Worm (Caenorhabditis elegans) whole organism, L1 larva: ENCODE results near the gene R11H6.4.

ENCODE experiments used
- F16B12.6 ChIP-seq: fragments of 150-350 bp; optimal IDR thresholded peaks from 2 replicates; lab custom pipeline; 2014; ENCODE audit warnings: missing biosample characterization, missing genetic modification characterization
- Y116A8C.19 ChIP-seq: sonication (generic microtip); optimal IDR thresholded peaks from 2 replicates; lab custom pipeline; 2016; ENCODE audit warnings: missing compliant biosample characterization, missing genetic modification characterization, borderline replicate concordance
- alr-1 ChIP-seq: fragments of 200-800 bp; sonication (Bioruptor generic); optimal IDR thresholded peaks from 2 replicates; lab custom pipeline; 2018; ENCODE audit warnings: borderline replicate concordance, mild to moderate bottlenecking, missing genetic modification characterization, missing compliant biosample characterization
- aly-2 ChIP-seq: fragments of 150-350 bp; optimal IDR thresholded peaks from 2 replicates; lab custom pipeline; 2014; ENCODE audit warnings: missing biosample characterization, missing genetic modification characterization
- ama-1 ChIP-seq: fragments of 150-350 bp; optimal IDR thresholded peaks from 2 replicates; lab custom pipeline; 2014
- ceh-63 ChIP-seq: fragments of 200-800 bp; sonication (Bioruptor generic); optimal IDR thresholded peaks from 2 replicates; lab custom pipeline; 2018; ENCODE audit warnings: mild to moderate bottlenecking, missing genetic modification characterization, missing compliant biosample characterization
- ceh-88 ChIP-seq: fragments of 200-800 bp; sonication (Bioruptor generic); IDR thresholded peaks from 2 replicates; pipeline ENCODE4 v1.3.6; 2022; ENCODE audit warnings: missing genetic modification characterization, missing compliant biosample characterization
- ces-1 ChIP-seq: fragments of 150-350 bp; optimal IDR thresholded peaks from 2 replicates; lab custom pipeline; 2014; ENCODE audit warnings: missing biosample characterization, missing genetic modification reagents, missing genetic modification characterization
- dpl-1 ChIP-seq, 3 experiments: fragments of 150-350 bp in 2 of 3; sonication (generic microtip) in 1 of 3; optimal IDR thresholded peaks; 2 replicates each; lab custom pipeline; 2014 to 2017; ENCODE audit warnings: missing biosample characterization in 3 of 3, missing genetic modification characterization in 3 of 3, missing genetic modification reagents in 3 of 3
- efl-1 ChIP-seq, 4 experiments: fragments of 150-350 bp; optimal IDR thresholded peaks in 3 of 4; peaks in 1 of 4; 1 replicate in 1 of 4; 2 replicates in 3 of 4; lab custom pipeline; 2014; ENCODE audit warnings: missing biosample characterization in 2 of 4, missing genetic modification characterization in 2 of 4, missing genetic modification reagents in 2 of 4
- elt-2 ChIP-seq: sonication (generic microtip); optimal IDR thresholded peaks from 2 replicates; lab custom pipeline; 2016; ENCODE audit warnings: missing genetic modification characterization, mild to moderate bottlenecking, inconsistent platforms, missing compliant biosample characterization, missing genetic modification reagents
- elt-3 ChIP-seq, 6 experiments: fragments of 150-350 bp in 1 of 6; sonication (generic microtip); optimal IDR thresholded peaks; 2 replicates each; lab custom pipeline; 2017 to 2018; ENCODE audit warnings: missing biosample characterization in 6 of 6, missing genetic modification characterization in 6 of 6, inconsistent platforms in 1 of 6
- fkh-4 ChIP-seq: sonication (generic microtip); optimal IDR thresholded peaks from 2 replicates; lab custom pipeline; 2016; ENCODE audit warnings: missing compliant biosample characterization, missing genetic modification characterization, borderline replicate concordance
- fkh-8 ChIP-seq: sonication (generic microtip); optimal IDR thresholded peaks from 2 replicates; lab custom pipeline; 2016; ENCODE audit warnings: mild to moderate bottlenecking, missing genetic modification characterization, missing compliant biosample characterization
- fos-1 ChIP-seq: fragments of 150-350 bp; optimal IDR thresholded peaks from 2 replicates; lab custom pipeline; 2014; ENCODE audit warnings: missing biosample characterization, missing genetic modification characterization
- grh-1 ChIP-seq: fragments of 200-800 bp; sonication (Bioruptor generic); IDR thresholded peaks from 2 replicates; pipeline ENCODE4 v1.3.6; 2022; ENCODE audit warnings: missing genetic modification reagents, missing genetic modification characterization, missing compliant biosample characterization
- hlh-17 ChIP-seq: fragments of 200-800 bp; sonication (Bioruptor generic); optimal IDR thresholded peaks from 2 replicates; lab custom pipeline; 2018; ENCODE audit warnings: missing genetic modification characterization, mild to moderate bottlenecking, missing compliant biosample characterization, moderate library complexity, borderline replicate concordance
- hlh-4 ChIP-seq: sonication (generic microtip); optimal IDR thresholded peaks from 2 replicates; lab custom pipeline; 2016; ENCODE audit warnings: mild to moderate bottlenecking, missing genetic modification characterization, missing compliant biosample characterization
- hpl-2 ChIP-seq: fragments of 150-350 bp; optimal IDR thresholded peaks from 2 replicates; lab custom pipeline; 2014; ENCODE audit warnings: missing biosample characterization, missing genetic modification reagents, missing genetic modification characterization
- irx-1 ChIP-seq: sonication (generic microtip); optimal IDR thresholded peaks from 2 replicates; lab custom pipeline; 2016; ENCODE audit warnings: missing genetic modification characterization, missing compliant biosample characterization
- isw-1 ChIP-seq: fragments of 200-800 bp; sonication (Bioruptor generic); IDR thresholded peaks from 2 replicates; pipeline ENCODE4 v1.3.6; 2022; ENCODE audit warnings: missing genetic modification characterization, missing compliant biosample characterization
- lin-13 ChIP-seq: fragments of 150-350 bp; optimal IDR thresholded peaks from 2 replicates; lab custom pipeline; 2014; ENCODE audit warnings: missing biosample characterization, missing genetic modification reagents, missing genetic modification characterization
- lin-15B ChIP-seq: fragments of 150-350 bp; sonication (generic microtip); optimal IDR thresholded peaks from 3 replicates; lab custom pipeline; 2014; ENCODE audit warnings: missing biosample characterization, missing genetic modification characterization
- lin-35 ChIP-seq, 2 experiments: fragments of 150-350 bp; optimal IDR thresholded peaks; 2 replicates each; lab custom pipeline; 2014; ENCODE audit warnings: missing biosample characterization in 2 of 2, missing genetic modification characterization in 2 of 2, missing genetic modification reagents in 2 of 2
- lin-39 ChIP-seq: fragments of 150-350 bp; optimal IDR thresholded peaks from 2 replicates; lab custom pipeline; 2014; ENCODE audit warnings: missing biosample characterization, missing genetic modification reagents, missing genetic modification characterization
- lsy-2 ChIP-seq, 2 experiments: fragments of 150-350 bp; optimal IDR thresholded peaks; 2 replicates each; lab custom pipeline; 2014; ENCODE audit warnings: missing biosample characterization in 2 of 2, missing genetic modification characterization in 2 of 2
- mab-9 ChIP-seq: fragments of 200-800 bp; sonication (Bioruptor generic); IDR thresholded peaks from 2 replicates; pipeline ENCODE4 v1.3.6; 2022; ENCODE audit warnings: missing genetic modification reagents, missing genetic modification characterization, missing compliant biosample characterization
- mdl-1 ChIP-seq, 2 experiments: fragments of 150-350 bp; optimal IDR thresholded peaks; 2 replicates each; lab custom pipeline; 2014 to 2017; ENCODE audit warnings: missing biosample characterization in 2 of 2, missing genetic modification characterization in 2 of 2, inconsistent platforms in 1 of 2
- mef-2 ChIP-seq: fragments of 150-350 bp; optimal IDR thresholded peaks from 2 replicates; lab custom pipeline; 2014; ENCODE audit warnings: missing biosample characterization, missing genetic modification characterization
- nhr-12 ChIP-seq: sonication (generic microtip); optimal IDR thresholded peaks from 2 replicates; lab custom pipeline; 2017; ENCODE audit warnings: missing biosample characterization, missing genetic modification characterization
- nhr-19 ChIP-seq: fragments of 200-800 bp; sonication (Bioruptor generic); conservative IDR thresholded peaks from 2 replicates; pipeline ENCODE4 v1.3.6; 2022; ENCODE audit warnings: missing genetic modification characterization, missing compliant biosample characterization
- nhr-20 ChIP-seq: sonication (generic microtip); optimal IDR thresholded peaks from 2 replicates; lab custom pipeline; 2016; ENCODE audit warnings: mild to moderate bottlenecking, missing genetic modification characterization, missing compliant biosample characterization
- nhr-28 ChIP-seq: fragments of 150-350 bp; optimal IDR thresholded peaks from 2 replicates; lab custom pipeline; 2014; ENCODE audit warnings: missing biosample characterization, missing genetic modification characterization
- nhr-47 ChIP-seq: sonication (generic microtip); optimal IDR thresholded peaks from 2 replicates; lab custom pipeline; 2016; ENCODE audit warnings: mild to moderate bottlenecking, missing genetic modification characterization, moderate library complexity, missing compliant biosample characterization
- nhr-71 ChIP-seq: sonication (generic microtip); optimal IDR thresholded peaks from 2 replicates; lab custom pipeline; 2016; ENCODE audit warnings: mild to moderate bottlenecking, missing genetic modification characterization, moderate library complexity, missing compliant biosample characterization
- nhr-77 ChIP-seq: fragments of 150-350 bp; optimal IDR thresholded peaks from 2 replicates; lab custom pipeline; 2014; ENCODE audit warnings: missing biosample characterization, missing genetic modification characterization
- nhr-85 ChIP-seq: sonication (generic microtip); peaks from one replicate; lab custom pipeline; 2016; ENCODE audit warnings: missing genetic modification characterization, inconsistent platforms, missing compliant biosample characterization
- nhr-90 ChIP-seq: sonication (generic microtip); optimal IDR thresholded peaks from 2 replicates; lab custom pipeline; 2016; ENCODE audit warnings: mild to moderate bottlenecking, missing genetic modification characterization, missing compliant biosample characterization; ENCODE audit not compliant: poor library complexity
- pag-3 ChIP-seq: sonication (generic microtip); optimal IDR thresholded peaks from 2 replicates; lab custom pipeline; 2017; ENCODE audit warnings: missing genetic modification characterization, mild to moderate bottlenecking, missing compliant biosample characterization, antibody characterized with exemption, borderline replicate concordance; ENCODE audit not compliant: insufficient read depth
- pqm-1 ChIP-seq: sonication (generic microtip); optimal IDR thresholded peaks from 3 replicates; lab custom pipeline; 2017; ENCODE audit warnings: missing biosample characterization, missing genetic modification characterization
- rnt-1 ChIP-seq: sonication (generic microtip); optimal IDR thresholded peaks from 2 replicates; lab custom pipeline; 2016; ENCODE audit warnings: mild to moderate bottlenecking, missing genetic modification characterization, moderate library complexity, missing compliant biosample characterization
- sox-4 ChIP-seq: sonication (generic microtip); optimal IDR thresholded peaks from 2 replicates; lab custom pipeline; 2016; ENCODE audit warnings: missing genetic modification characterization, missing compliant biosample characterization
- sptf-1 ChIP-seq: fragments of 150-350 bp; optimal IDR thresholded peaks from 2 replicates; lab custom pipeline; 2014; ENCODE audit warnings: missing biosample characterization, missing genetic modification characterization
- unc-30 ChIP-seq: sonication (generic microtip); optimal IDR thresholded peaks from 2 replicates; lab custom pipeline; 2017; ENCODE audit warnings: missing biosample characterization, missing genetic modification characterization
- unc-62 ChIP-seq: fragments of 150-350 bp; optimal IDR thresholded peaks from 2 replicates; lab custom pipeline; 2014; ENCODE audit warnings: missing biosample characterization, missing genetic modification reagents, missing genetic modification characterization
- unc-86 ChIP-seq: sonication (generic microtip); optimal IDR thresholded peaks from 2 replicates; lab custom pipeline; 2016; ENCODE audit warnings: missing genetic modification characterization, missing compliant biosample characterization
- unc-98 ChIP-seq: fragments of 200-800 bp; sonication (Bioruptor generic); IDR thresholded peaks from 2 replicates; pipeline ENCODE4 v1.3.6; 2022; ENCODE audit warnings: missing genetic modification characterization, missing compliant biosample characterization
- vab-15 ChIP-seq: sonication (generic microtip); optimal IDR thresholded peaks from 2 replicates; lab custom pipeline; 2017; ENCODE audit warnings: missing genotype, mild to moderate bottlenecking, missing genetic modification characterization, missing compliant biosample characterization
- xbp-1 ChIP-seq: sonication (generic microtip); optimal IDR thresholded peaks from 2 replicates; lab custom pipeline; 2016; ENCODE audit warnings: missing genetic modification characterization, missing compliant biosample characterization
- zag-1 ChIP-seq: fragments of 150-350 bp; optimal IDR thresholded peaks from 2 replicates; lab custom pipeline; 2014; ENCODE audit warnings: missing biosample characterization, missing genetic modification characterization

Gene R11H6.4

DNA sequence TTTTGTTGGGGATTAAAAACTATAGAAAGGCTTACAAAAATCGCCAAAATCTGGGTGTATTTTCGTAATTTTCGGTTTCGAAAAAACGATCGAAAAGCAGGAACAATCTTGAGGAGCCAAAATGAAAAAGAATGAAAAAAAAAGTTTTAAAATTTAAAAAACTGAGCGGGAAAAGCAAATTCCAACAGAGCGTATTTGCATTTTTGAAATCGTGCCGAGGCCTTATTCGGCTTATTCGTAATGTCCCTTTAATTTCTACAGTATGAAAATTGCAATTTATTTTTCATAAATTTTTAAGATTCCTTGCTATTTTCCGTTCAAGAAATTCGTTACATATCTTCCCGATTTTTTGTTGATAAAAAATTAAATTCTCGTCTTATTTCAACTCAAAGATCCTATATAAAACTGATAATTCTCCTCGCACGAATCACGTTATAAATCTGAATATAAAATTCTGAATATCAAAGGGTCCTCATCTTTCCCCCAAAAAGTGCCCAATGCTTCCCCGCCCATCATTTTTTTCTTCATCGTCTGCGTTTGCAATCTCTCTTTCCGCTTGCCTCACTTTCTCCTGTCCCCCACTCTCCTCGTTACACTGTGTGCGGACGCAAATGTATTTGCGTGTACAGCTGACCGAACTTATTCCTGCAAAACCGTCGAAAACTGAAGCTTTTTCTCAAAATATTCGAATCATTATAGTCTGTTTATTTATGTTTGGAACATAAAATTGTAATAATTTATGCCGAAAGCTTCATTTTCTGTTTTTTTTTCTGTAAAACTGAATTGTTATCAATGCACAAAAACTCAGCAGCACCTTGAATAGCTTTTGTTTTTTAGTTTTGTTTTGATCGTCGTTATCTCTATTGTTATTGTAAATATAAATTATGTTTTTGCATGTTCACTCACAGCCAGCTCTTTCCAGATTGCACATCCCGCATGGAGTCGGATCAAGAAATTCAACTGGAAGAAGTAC is 36.4 kb downstream of the R11H6.4 start, which contains the start of the genes rfc-1 and pmp-3:
TSS of gene rfc-1 (minus strand) at position 163 of the 973 bp plus-strand sequence.
TSS of gene pmp-3 (plus strand) at position 923 of the 973 bp plus-strand sequence.
- TF ChIP-seq zag-1 (tag; lab: Kevin White, UChicago) (no peak), mdl-1 (tag; optimal IDR thresholded peaks at IDR 0.05; lab: Kevin White, UChicago) (no peak), lin-13 (GFP tag; lab: Kevin White, UChicago) (no peak), efl-1 (optimal IDR thresholded peaks at IDR 0.05; lab: Kevin White, UChicago) (peak; percentile 87 to 93), efl-1 (GFP tag; optimal IDR thresholded peaks at IDR 0.05 in 1 of 2; lab: Kevin White, UChicago) (peak; percentile 88 to 99), xbp-1 (tag; lab: Kevin White, UChicago) (no peak), lin-35 (GFP tag; optimal IDR thresholded peaks at IDR 0.05; lab: Kevin White, UChicago) (peak; percentile 79 to 93), lsy-2 (tag; optimal IDR thresholded peaks at IDR 0.05; lab: Kevin White, UChicago) (peak; percentile 7 to 74), unc-30 (tag; lab: Kevin White, UChicago) (no peak), nhr-20 (tag; lab: Kevin White, UChicago) (peak; percentile 30), fos-1 (tag; lab: Kevin White, UChicago) (no peak), grh-1 (GFP tag; lab: Robert Waterston, UW) (no peak), alr-1 (tag; lab: Kevin White, UChicago) (no peak), sptf-1 (tag; lab: Kevin White, UChicago) (no peak), isw-1 (no peak), irx-1 (tag; lab: Kevin White, UChicago) (peak; percentile 5), vab-15 (no peak), nhr-71 (tag; lab: Kevin White, UChicago) (peak; percentile 42), ama-1 (no peak), nhr-47 (tag; lab: Kevin White, UChicago) (no peak), hlh-4 (no peak), elt-2 (tag; lab: Kevin White, UChicago) (no peak), elt-3 (tag; optimal IDR thresholded peaks at IDR 0.05; lab: Kevin White, UChicago) (no peak), nhr-90 (no peak), unc-62 (GFP tag; lab: Kevin White, UChicago) (no peak), dpl-1 (GFP tag; optimal IDR thresholded peaks at IDR 0.05; lab: Kevin White, UChicago) (peak; percentile 82 to 88 (median 86)), hpl-2 (no peak), nhr-12 (tag; lab: Kevin White, UChicago) (no peak), unc-98 (no peak), nhr-19 (GFP tag; lab: Robert Waterston, UW) (no peak), mef-2 (no peak), pqm-1 (no peak), nhr-28 (tag; lab: Kevin White, UChicago) (no peak), F16B12.6 (no peak), lin-15B (tag; lab: Kevin White, UChicago) (peak; percentile 29), ces-1 (GFP tag; lab: Kevin White, UChicago) (no peak), rnt-1 (peak; percentile 20), fkh-8 (tag; lab: Kevin White, UChicago) (peak; percentile 12), nhr-77 (tag; lab: Kevin White, UChicago) (no peak), fkh-4 (tag; lab: Kevin White, UChicago) (no peak), sox-4 (tag; lab: Kevin White, UChicago) (no peak), unc-86 (tag; lab: Kevin White, UChicago) (no peak), hlh-17 (GFP tag; lab: Kevin White, UChicago) (no peak), mab-9 (no peak), ceh-88 (GFP tag; lab: Robert Waterston, UW) (no peak), ceh-63 (GFP tag; lab: Kevin White, UChicago) (no peak), nhr-85 (tag; lab: Kevin White, UChicago) (peak; percentile 20), Y116A8C.19 (tag; lab: Kevin White, UChicago) (no peak), aly-2 (tag; lab: Kevin White, UChicago) (no peak), lin-39 (tag; lab: Kevin White, UChicago) (no peak), pag-3 (no peak)
